Worm (Caenorhabditis elegans) whole organism, L4/young adult: Measurements from ENCODE around the gene W06H8.2.

ENCODE experiments used
- W03F9.2 ChIP-seq: fragments of 150-350 bp; optimal IDR thresholded peaks from 2 replicates; lab custom pipeline; 2014; ENCODE audit warnings: missing biosample characterization, missing genetic modification characterization
- dao-5 ChIP-seq: sonication (generic microtip); optimal IDR thresholded peaks from 2 replicates; lab custom pipeline; 2016; ENCODE audit warnings: missing genotype, missing genetic modification characterization, moderate library complexity, missing compliant biosample characterization
- him-1 ChIP-seq: sonication (generic microtip); optimal IDR thresholded peaks from 2 replicates; lab custom pipeline; 2016; ENCODE audit warnings: missing genotype, missing genetic modification reagents, missing genetic modification characterization, missing compliant biosample characterization

W06H8.2 gene

DNA sequence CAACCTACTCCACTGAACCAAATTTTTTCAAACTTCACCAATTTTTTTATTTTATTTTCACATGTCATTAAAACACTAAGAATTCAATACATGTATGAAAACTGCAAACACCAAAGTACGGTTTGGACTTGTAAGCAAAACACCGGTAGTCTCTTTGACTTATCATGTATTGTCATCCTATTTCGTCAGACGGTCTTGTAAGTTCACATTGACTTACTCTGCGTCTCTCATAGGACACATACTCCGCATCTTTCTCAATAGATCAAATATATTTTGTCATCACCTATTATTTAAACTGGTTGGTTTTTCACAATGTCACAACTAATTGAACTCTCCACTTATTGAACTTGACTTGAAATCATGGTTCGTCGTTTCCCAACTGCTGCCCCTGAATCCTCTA is at the start of gene W06H8.2:
W06H8.2 (plus strand) TSS at position 258 of the 400 bp plus-strand sequence.
- no peak for TF ChIP-seq dao-5 (tag; lab: Kevin White, UChicago)
- TF ChIP-seq him-1 (tag; lab: Kevin White, UChicago): no peak
- TF ChIP-seq W03F9.2 (tag; lab: Kevin White, UChicago): no peak

ce11 chrV:6202573-6202972 is 4.0 kb upstream of the W06H8.2 start, which contains the start of gene ttn-1:
ttn-1 (minus strand) TSS chrV:6202632.
- TF ChIP-seq dao-5 (tag; lab: Kevin White, UChicago) (no peak), W03F9.2 (tag; lab: Kevin White, UChicago) (no peak)

ce11 chrV:6204046-6204445 is 2.5 kb upstream of the W06H8.2 start:
- TF ChIP-seq W03F9.2 (tag; lab: Kevin White, UChicago) (no peak), dao-5 (tag; lab: Kevin White, UChicago) (no peak), him-1 (tag; lab: Kevin White, UChicago) (no peak)

ce11 chrV:6208585-6208984 is 2.0 kb downstream of the W06H8.2 start, which contains the start of gene rme-1:
rme-1 (plus strand) TSS chrV:6208885.
- TF ChIP-seq dao-5 (tag; lab: Kevin White, UChicago): no peak

DNA sequence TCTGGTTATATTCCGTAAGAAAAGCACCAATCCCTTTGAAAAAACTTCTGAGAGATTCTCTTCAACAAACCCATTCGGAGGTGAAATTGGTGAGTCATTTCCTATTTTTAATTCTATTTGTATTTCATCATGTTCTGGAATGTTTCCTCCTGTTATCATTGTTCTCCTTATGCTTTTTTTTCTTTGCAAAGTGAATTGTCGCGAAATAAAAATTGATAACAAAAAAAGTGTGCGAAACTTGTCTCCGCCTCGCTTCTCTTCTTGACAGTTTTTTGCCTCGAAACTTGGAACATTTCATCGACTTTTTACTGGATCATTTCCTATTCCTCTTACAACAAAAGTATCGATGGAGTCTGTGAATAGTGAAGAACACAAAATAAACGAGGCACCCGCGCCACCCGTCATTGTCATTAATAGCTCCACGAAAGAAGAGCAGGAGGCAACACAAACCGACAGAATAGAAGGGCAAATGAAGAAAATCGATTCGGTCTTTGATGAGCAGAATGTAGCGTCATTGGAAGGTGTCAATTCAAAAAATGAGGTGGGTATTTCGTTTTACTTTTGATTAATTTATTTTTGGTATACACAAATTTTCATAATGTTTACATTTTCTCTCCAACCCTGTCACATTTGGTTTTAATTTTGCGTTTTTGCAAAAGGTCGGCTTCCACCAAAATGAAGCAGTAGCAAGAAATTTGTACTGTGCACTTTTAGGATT is 3.5 kb downstream of the W06H8.2 start:
- TF ChIP-seq dao-5 (tag; lab: Kevin White, UChicago) (no peak), him-1 (tag; lab: Kevin White, UChicago) (no peak), W03F9.2 (tag; lab: Kevin White, UChicago) (no peak)

ce11 chrV:6211509-6211908 is 5.0 kb downstream of the W06H8.2 start:
- TF ChIP-seq W03F9.2 (tag; lab: Kevin White, UChicago) (no peak), dao-5 (tag; lab: Kevin White, UChicago) (no peak), him-1 (tag; lab: Kevin White, UChicago) (no peak)

- TF ChIP-seq him-1 (tag; lab: Kevin White, UChicago): no peak
- no peak for TF ChIP-seq dao-5 (tag; lab: Kevin White, UChicago)
- TF ChIP-seq W03F9.2 (tag; lab: Kevin White, UChicago): no peak
Measured at ce11 chrV:6212566-6212965, 6.0 kb downstream of the W06H8.2 start.

ce11 chrV:6213216-6213735 is 6.7 kb downstream of the W06H8.2 start:
- TF ChIP-seq dao-5 (tag; lab: Kevin White, UChicago): no peak
- no peak for TF ChIP-seq him-1 (tag; lab: Kevin White, UChicago)
- no peak for TF ChIP-seq W03F9.2 (tag; lab: Kevin White, UChicago)

DNA sequence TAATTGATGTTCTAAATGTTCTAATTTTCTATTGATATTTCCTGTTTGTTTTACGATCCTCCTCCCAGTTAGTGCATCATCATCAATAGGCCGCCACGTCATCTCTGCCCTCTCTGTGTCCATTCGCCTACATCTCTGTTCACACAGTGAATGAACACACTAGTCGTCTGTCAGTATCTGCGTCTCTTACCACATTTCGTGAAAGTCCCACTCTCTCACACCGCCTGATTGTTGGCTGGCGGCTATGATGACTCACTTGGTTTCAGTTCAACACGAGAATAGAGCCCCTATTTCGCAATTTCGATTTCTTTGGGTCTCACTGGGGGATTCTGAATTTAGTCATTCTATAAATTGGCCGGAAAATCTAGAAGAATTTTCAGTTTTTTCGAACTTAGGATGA is 7.3 kb downstream of the W06H8.2 start:
- TF ChIP-seq him-1 (tag; lab: Kevin White, UChicago): no peak
- TF ChIP-seq dao-5 (tag; lab: Kevin White, UChicago): no peak
- no peak for TF ChIP-seq W03F9.2 (tag; lab: Kevin White, UChicago)

- TF ChIP-seq dao-5 (tag; lab: Kevin White, UChicago) (no peak), W03F9.2 (tag; lab: Kevin White, UChicago) (peak; percentile 24), him-1 (tag; lab: Kevin White, UChicago) (no peak)
Measured at ce11 chrV:6214465-6214864, 7.9 kb downstream of the W06H8.2 start.

ce11 chrV:6217142-6217541 is 10.6 kb downstream of the W06H8.2 start:
- TF ChIP-seq W03F9.2 (tag; lab: Kevin White, UChicago) (no peak), dao-5 (tag; lab: Kevin White, UChicago) (no peak), him-1 (tag; lab: Kevin White, UChicago) (no peak)

DNA sequence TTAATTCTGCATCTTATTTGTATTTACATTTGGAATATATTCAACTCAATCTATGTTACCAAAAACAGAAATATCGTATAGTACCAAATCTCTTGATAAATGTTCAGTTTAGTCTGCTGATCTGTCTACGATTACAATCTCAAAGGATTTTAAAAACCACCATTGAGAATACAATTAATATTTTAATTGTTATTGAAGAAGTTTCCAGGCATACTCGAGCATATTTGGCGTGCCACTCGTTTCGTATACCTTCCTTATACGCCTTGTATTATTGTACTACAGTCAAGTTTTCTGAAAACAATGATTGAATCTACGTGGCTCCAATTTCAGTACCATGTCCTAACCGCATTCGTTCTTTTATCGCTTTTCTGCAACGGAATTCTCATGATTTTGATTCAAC is 11.3 kb downstream of the W06H8.2 start, which contains the start of gene str-206:
str-206 (plus strand) TSS at position 301 of the 400 bp plus-strand sequence.
- no peak for TF ChIP-seq him-1 (tag; lab: Kevin White, UChicago)
- no peak for TF ChIP-seq W03F9.2 (tag; lab: Kevin White, UChicago)
- TF ChIP-seq dao-5 (tag; lab: Kevin White, UChicago): no peak

DNA sequence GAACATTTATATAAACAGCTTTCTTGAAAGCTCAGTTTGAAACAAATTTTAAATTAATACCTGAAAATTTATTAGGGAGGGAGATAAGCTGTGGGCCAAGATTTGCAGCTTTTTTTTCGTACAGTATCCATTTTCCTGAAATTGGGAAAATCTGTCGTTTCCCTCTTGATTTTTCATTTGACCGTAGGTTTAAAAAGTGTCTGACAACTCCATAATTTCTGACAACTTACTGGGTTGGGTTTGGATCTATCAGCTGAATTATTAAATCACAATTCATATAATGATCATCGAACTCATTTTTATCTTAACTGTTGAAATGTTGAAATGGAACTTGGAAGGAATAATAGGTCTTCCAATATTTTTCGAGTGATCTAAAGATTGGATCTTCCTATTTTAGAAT is 14.2 kb downstream of the W06H8.2 start:
- TF ChIP-seq him-1 (tag; lab: Kevin White, UChicago) (no peak), dao-5 (tag; lab: Kevin White, UChicago) (no peak), W03F9.2 (tag; lab: Kevin White, UChicago) (no peak)

DNA sequence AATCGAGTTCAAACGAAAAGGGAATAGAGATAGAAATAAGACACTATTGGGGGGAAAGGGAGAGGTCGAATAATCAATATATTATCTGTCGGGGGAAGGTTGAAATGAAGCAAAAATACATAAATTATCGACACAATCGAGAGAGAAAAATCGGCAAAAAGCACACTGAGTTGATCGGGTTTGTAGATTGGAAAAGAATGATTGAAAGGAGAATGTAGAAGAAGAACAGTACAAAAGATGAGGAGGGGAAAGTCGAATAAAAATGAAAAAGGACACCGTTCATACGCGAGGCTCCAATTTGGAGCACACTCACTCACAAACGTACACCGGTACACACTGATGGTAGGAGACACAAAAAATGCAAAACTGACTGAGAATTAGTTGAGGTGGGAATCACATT is 14.7 kb downstream of the W06H8.2 start:
- TF ChIP-seq him-1 (tag; lab: Kevin White, UChicago) (no peak), dao-5 (tag; lab: Kevin White, UChicago) (no peak), W03F9.2 (tag; lab: Kevin White, UChicago) (no peak)
